Fruit fly (Drosophila melanogaster): Measurements from ENCODE around the gene Zmynd8.

Zmynd8 gene

dm6 chr3R:31715713-31716024, 46.4 kb downstream of the Zmynd8 start:
- TF ChIP-seq h (GFP tag; optimal IDR thresholded peaks at IDR 0.05) (peak; percentile 9), tai (GFP tag; optimal IDR thresholded peaks at IDR 0.05) (no peak), Hr83 (GFP tag; optimal IDR thresholded peaks at IDR 0.05; ENCODE audit: poor library complexity, severe bottlenecking) (no peak), rgr (GFP tag; optimal IDR thresholded peaks at IDR 0.05) (no peak), psq (GFP tag; optimal IDR thresholded peaks at IDR 0.05) (no peak), CG9705 (GFP tag; optimal IDR thresholded peaks at IDR 0.05) (no peak), Rel (GFP tag; optimal IDR thresholded peaks at IDR 0.05) (no peak), Rel (tag; optimal IDR thresholded peaks at IDR 0.05) (no peak), OdsH (GFP tag; optimal IDR thresholded peaks at IDR 0.05) (no peak), fru (GFP tag; optimal IDR thresholded peaks at IDR 0.05) (peak; percentile 17), woc (GFP tag; optimal IDR thresholded peaks at IDR 0.05) (no peak), HLH106 (tag; optimal IDR thresholded peaks at IDR 0.05) (no peak), sage (GFP tag; optimal IDR thresholded peaks at IDR 0.05) (no peak), Myc (optimal IDR thresholded peaks at IDR 0.05) (no peak), dmrt93B (GFP tag; optimal IDR thresholded peaks at IDR 0.05) (no peak), foxo (GFP tag; optimal IDR thresholded peaks at IDR 0.05) (no peak), dsf (GFP tag; optimal IDR thresholded peaks at IDR 0.05; ENCODE audit: borderline replicate concordance) (no peak), Sp1 (GFP tag; optimal IDR thresholded peaks at IDR 0.05) (no peak)

dm6 chr3R:31716265-31716664, 47.0 kb downstream of the Zmynd8 start:
- TF ChIP-seq CG32264 (GFP tag; optimal IDR thresholded peaks at IDR 0.05) (no peak), Dfd (GFP tag; optimal IDR thresholded peaks at IDR 0.05) (no peak)

- TF ChIP-seq CG9705 (GFP tag; optimal IDR thresholded peaks at IDR 0.05) (peak; percentile 64), Dif (GFP tag; optimal IDR thresholded peaks at IDR 0.05; ENCODE audit: partially characterized antibody) (no peak), Jra (GFP tag; optimal IDR thresholded peaks at IDR 0.05) (peak; percentile 19), OdsH (GFP tag; optimal IDR thresholded peaks at IDR 0.05) (peak; percentile 83), brk (GFP tag; optimal IDR thresholded peaks at IDR 0.05) (no peak), psq (GFP tag; optimal IDR thresholded peaks at IDR 0.05) (peak; percentile 71), Hnf4 (GFP tag; optimal IDR thresholded peaks at IDR 0.05) (peak; percentile 69), Abd-B (GFP tag; optimal IDR thresholded peaks at IDR 0.05) (no peak), br (GFP tag; optimal IDR thresholded peaks at IDR 0.05) (peak; percentile 78), lola (GFP tag; optimal IDR thresholded peaks at IDR 0.05) (no peak), HLH106 (tag; optimal IDR thresholded peaks at IDR 0.05) (peak; percentile 81), rgr (GFP tag; optimal IDR thresholded peaks at IDR 0.05) (peak; percentile 69), tai (GFP tag; optimal IDR thresholded peaks at IDR 0.05) (no peak), dmrt93B (GFP tag; optimal IDR thresholded peaks at IDR 0.05) (peak; percentile 58), Sp1 (GFP tag; optimal IDR thresholded peaks at IDR 0.05) (peak; percentile 81), fru (GFP tag; optimal IDR thresholded peaks at IDR 0.05) (peak; percentile 86), foxo (GFP tag; optimal IDR thresholded peaks at IDR 0.05) (peak in 1 of 2 experiments; percentile 85), Myc (optimal IDR thresholded peaks at IDR 0.05) (no peak), pan (optimal IDR thresholded peaks at IDR 0.05) (no peak), woc (GFP tag; optimal IDR thresholded peaks at IDR 0.05) (peak; percentile 86), sv (GFP tag; optimal IDR thresholded peaks at IDR 0.05) (no peak), sage (GFP tag; optimal IDR thresholded peaks at IDR 0.05) (peak; percentile 32), h (GFP tag; optimal IDR thresholded peaks at IDR 0.05) (peak; percentile 85), ey (GFP tag; optimal IDR thresholded peaks at IDR 0.05) (peak; percentile 77)
Observed at dm6 chr3R:31717299-31718167, 48.3 kb downstream of the Zmynd8 start.

DNA sequence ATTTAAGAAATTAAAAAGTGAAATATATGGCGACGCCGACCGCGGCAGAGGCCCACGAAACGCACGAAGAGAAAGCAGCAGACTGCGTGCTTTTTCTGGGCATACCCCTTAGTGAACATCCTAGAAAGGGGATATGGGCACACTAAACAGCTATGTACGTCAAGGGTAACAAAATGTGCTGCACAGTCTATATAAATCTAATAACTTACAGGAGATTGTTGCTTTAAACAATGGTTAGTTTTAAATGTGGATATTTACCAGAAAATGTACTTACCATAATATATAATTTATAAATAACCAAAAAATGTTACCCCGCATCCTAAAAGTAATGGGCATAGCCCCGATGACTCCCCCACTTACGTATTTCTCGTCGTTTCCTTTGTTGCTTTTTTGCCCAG, 48.9 kb downstream of the Zmynd8 start:
- TF ChIP-seq woc (GFP tag; optimal IDR thresholded peaks at IDR 0.05) (peak; percentile 39), foxo (GFP tag; optimal IDR thresholded peaks at IDR 0.05) (peak in 1 of 2 experiments; percentile 46), rgr (GFP tag; optimal IDR thresholded peaks at IDR 0.05) (peak; percentile 35), psq (GFP tag; optimal IDR thresholded peaks at IDR 0.05) (peak; percentile 48), HLH106 (tag; optimal IDR thresholded peaks at IDR 0.05) (peak; percentile 37), sv (GFP tag; optimal IDR thresholded peaks at IDR 0.05) (no peak), ey (GFP tag; optimal IDR thresholded peaks at IDR 0.05) (peak; percentile 18), lola (GFP tag; optimal IDR thresholded peaks at IDR 0.05) (no peak), Rel (GFP tag; optimal IDR thresholded peaks at IDR 0.05) (no peak), Rel (tag; optimal IDR thresholded peaks at IDR 0.05) (no peak), h (GFP tag; optimal IDR thresholded peaks at IDR 0.05) (peak; percentile 42), Sp1 (GFP tag; optimal IDR thresholded peaks at IDR 0.05) (peak; percentile 25), br (GFP tag; optimal IDR thresholded peaks at IDR 0.05) (no peak), sage (GFP tag; optimal IDR thresholded peaks at IDR 0.05) (peak; percentile 19), OdsH (GFP tag; optimal IDR thresholded peaks at IDR 0.05) (peak; percentile 41), fru (GFP tag; optimal IDR thresholded peaks at IDR 0.05) (peak; percentile 49)

All from whole organism, wandering third instar larva.